Worm (Caenorhabditis elegans) whole organism, L1 larva: ENCODE measurements around the gene wrt-6.

ENCODE experiments used
- Y116A8C.19 ChIP-seq: sonication (generic microtip); optimal IDR thresholded peaks from 2 replicates; lab custom pipeline; 2016; ENCODE audit warnings: missing compliant biosample characterization, missing genetic modification characterization, borderline replicate concordance
- ama-1 ChIP-seq: fragments of 150-350 bp; optimal IDR thresholded peaks from 2 replicates; lab custom pipeline; 2014
- fkh-8 ChIP-seq: sonication (generic microtip); optimal IDR thresholded peaks from 2 replicates; lab custom pipeline; 2016; ENCODE audit warnings: mild to moderate bottlenecking, missing genetic modification characterization, missing compliant biosample characterization
- jun-1 ChIP-seq: fragments of 150-350 bp; optimal IDR thresholded peaks from 2 replicates; lab custom pipeline; 2014; ENCODE audit warnings: missing biosample characterization, missing genetic modification reagents, missing genetic modification characterization
- lin-39 ChIP-seq: fragments of 150-350 bp; optimal IDR thresholded peaks from 2 replicates; lab custom pipeline; 2014; ENCODE audit warnings: missing biosample characterization, missing genetic modification reagents, missing genetic modification characterization
- nhr-47 ChIP-seq: sonication (generic microtip); optimal IDR thresholded peaks from 2 replicates; lab custom pipeline; 2016; ENCODE audit warnings: mild to moderate bottlenecking, missing genetic modification characterization, moderate library complexity, missing compliant biosample characterization
- ztf-11 ChIP-seq, 2 experiments: sonication (generic microtip); optimal IDR thresholded peaks; 2 replicates each; lab custom pipeline; 2016 to 2017; ENCODE audit warnings: missing genetic modification characterization in 2 of 2, missing biosample characterization in 1 of 2, missing compliant biosample characterization in 1 of 2

- TF ChIP-seq jun-1 (tag; lab: Kevin White, UChicago) = no peak
- no peak for TF ChIP-seq ama-1 (lab: Kevin White, UChicago)
- TF ChIP-seq Y116A8C.19 (tag; lab: Kevin White, UChicago) = no peak
- TF ChIP-seq nhr-47 (tag; lab: Kevin White, UChicago) = no peak
- no peak for TF ChIP-seq fkh-8 (tag; lab: Kevin White, UChicago)
- no peak for TF ChIP-seq lin-39
- TF ChIP-seq ztf-11 (tag; optimal IDR thresholded peaks at IDR 0.05; lab: Kevin White, UChicago) = no peak
Measured at ce11 chrX:3441539-3441938, 38.5 kb upstream of the wrt-6 start, which contains the start of gene ZK813.3.
